Worm (Caenorhabditis elegans): Measurements from ENCODE around the gene gpx-7.

Gene gpx-7

ce11 chrX:7791802-7792201 is 7.8 kb downstream of the gpx-7 start:
- TF ChIP-seq ZK337.2 (GFP tag; IDR thresholded peaks at IDR 0.05): no peak
- no peak for TF ChIP-seq arid-1 (GFP tag; conservative IDR thresholded peaks at IDR 0.05)
- TF ChIP-seq ztf-7 (tag; optimal IDR thresholded peaks at IDR 0.05): no peak
- no peak for TF ChIP-seq fos-1 (tag; optimal IDR thresholded peaks at IDR 0.05)
- peak; percentile 51 for TF ChIP-seq aha-1 (tag)
- TF ChIP-seq ctbp-1 (GFP tag; IDR thresholded peaks at IDR 0.05): 0 out of 2 replicates have a peak, but pooled peaks have one; percentile 17
- no peak for TF ChIP-seq mdt-29 (GFP tag; IDR thresholded peaks at IDR 0.05)
- TF ChIP-seq sdz-12 (GFP tag; optimal IDR thresholded peaks at IDR 0.05): no peak
- TF ChIP-seq lin-39 (tag; optimal IDR thresholded peaks at IDR 0.05): no peak
- TF ChIP-seq ceh-28 (tag; optimal IDR thresholded peaks at IDR 0.05): no peak
- no peak for TF ChIP-seq Y75B8A.6 (GFP tag; IDR thresholded peaks at IDR 0.05)
- no peak for TF ChIP-seq pha-4 (GFP tag; IDR thresholded peaks at IDR 0.05)
- no peak for TF ChIP-seq pha-4 (tag; optimal IDR thresholded peaks at IDR 0.05)
- no peak for TF ChIP-seq vab-7 (GFP tag; IDR thresholded peaks at IDR 0.05)
- TF ChIP-seq egl-27 (tag; optimal IDR thresholded peaks at IDR 0.05): no peak
- no peak for TF ChIP-seq hif-1 (tag; optimal IDR thresholded peaks at IDR 0.05)
- no peak for TF ChIP-seq ZK546.5 (tag; optimal IDR thresholded peaks at IDR 0.05)
- no peak for TF ChIP-seq Y105C5A.15 (GFP tag; IDR thresholded peaks at IDR 0.05)
- TF ChIP-seq daf-8 (GFP tag; IDR thresholded peaks at IDR 0.05): no peak
- no peak for TF ChIP-seq aly-2 (tag; optimal IDR thresholded peaks at IDR 0.05)
- TF ChIP-seq lim-7 (GFP tag; IDR thresholded peaks at IDR 0.05): no peak
- TF ChIP-seq ama-1 (optimal IDR thresholded peaks at IDR 0.05): no peak
- no peak for TF ChIP-seq set-16 (GFP tag; IDR thresholded peaks at IDR 0.05)
- peak; percentile 76 for TF ChIP-seq nhr-11 (tag; optimal IDR thresholded peaks at IDR 0.05)
- TF ChIP-seq ceh-62 (tag; optimal IDR thresholded peaks at IDR 0.05): no peak
- TF ChIP-seq daf-19 (GFP tag; conservative IDR thresholded peaks at IDR 0.05): 0 out of 2 replicates have a peak, but pooled peaks have one; percentile 21
- no peak for TF ChIP-seq mxl-2 (GFP tag; conservative IDR thresholded peaks at IDR 0.05)
- no peak for TF ChIP-seq nhr-102 (tag; optimal IDR thresholded peaks at IDR 0.05)
- TF ChIP-seq madf-9 (GFP tag; conservative IDR thresholded peaks at IDR 0.05): no peak
- TF ChIP-seq nhr-77 (tag; optimal IDR thresholded peaks at IDR 0.05): no peak
- TF ChIP-seq ceh-20 (GFP tag; IDR thresholded peaks at IDR 0.05): no peak
- no peak for TF ChIP-seq cey-2 (tag; optimal IDR thresholded peaks at IDR 0.05; ENCODE audit: borderline replicate concordance, insufficient read depth)
- TF ChIP-seq unc-62 (GFP tag; optimal IDR thresholded peaks at IDR 0.05 in 1 of 2): peak in 1 of 2 experiments; percentile 96
- TF ChIP-seq unc-62 (tag; optimal IDR thresholded peaks at IDR 0.05): no peak
- TF ChIP-seq zfp-2 (tag; optimal IDR thresholded peaks at IDR 0.05): no peak
- TF ChIP-seq mdl-1 (tag; optimal IDR thresholded peaks at IDR 0.05): peak in 1 of 2 experiments; percentile 55
- no peak for TF ChIP-seq nhr-42 (GFP tag; IDR thresholded peaks at IDR 0.05)
- TF ChIP-seq F37D6.2 (tag; optimal IDR thresholded peaks at IDR 0.05): peak; percentile 58
- TF ChIP-seq jun-1 (tag; optimal IDR thresholded peaks at IDR 0.05): no peak
- TF ChIP-seq php-3 (GFP tag; IDR thresholded peaks at IDR 0.05): no peak
- TF ChIP-seq lin-15B (tag; optimal IDR thresholded peaks at IDR 0.05): no peak
- TF ChIP-seq nhr-6 (tag; optimal IDR thresholded peaks at IDR 0.05): no peak
- TF ChIP-seq lin-29 (GFP tag; IDR thresholded peaks at IDR 0.05): no peak
- no peak for TF ChIP-seq Y5F2A.4 (GFP tag; optimal IDR thresholded peaks at IDR 0.05)
- no peak for TF ChIP-seq zip-2 (tag; optimal IDR thresholded peaks at IDR 0.05)
- TF ChIP-seq ceh-44 (GFP tag; IDR thresholded peaks at IDR 0.05): no peak
- no peak for TF ChIP-seq T20F7.1 (GFP tag; optimal IDR thresholded peaks at IDR 0.05)
- TF ChIP-seq lin-13 (GFP tag; optimal IDR thresholded peaks at IDR 0.05): no peak
- TF ChIP-seq hlh-11 (tag; optimal IDR thresholded peaks at IDR 0.05): peak; percentile 33
- TF ChIP-seq unc-130 (GFP tag; optimal IDR thresholded peaks at IDR 0.05): no peak
- no peak for TF ChIP-seq zip-11 (GFP tag; IDR thresholded peaks at IDR 0.05)
- no peak for TF ChIP-seq pqm-1 (tag; optimal IDR thresholded peaks at IDR 0.05)
- TF ChIP-seq rbr-2 (tag; optimal IDR thresholded peaks at IDR 0.05): peak; percentile 64
- peak in 1 of 2 experiments; percentile 60 for TF ChIP-seq lsy-2 (tag; optimal IDR thresholded peaks at IDR 0.05)
